Worm (Caenorhabditis elegans): ENCODE results near the gene memi-2.

memi-2 gene

DNA sequence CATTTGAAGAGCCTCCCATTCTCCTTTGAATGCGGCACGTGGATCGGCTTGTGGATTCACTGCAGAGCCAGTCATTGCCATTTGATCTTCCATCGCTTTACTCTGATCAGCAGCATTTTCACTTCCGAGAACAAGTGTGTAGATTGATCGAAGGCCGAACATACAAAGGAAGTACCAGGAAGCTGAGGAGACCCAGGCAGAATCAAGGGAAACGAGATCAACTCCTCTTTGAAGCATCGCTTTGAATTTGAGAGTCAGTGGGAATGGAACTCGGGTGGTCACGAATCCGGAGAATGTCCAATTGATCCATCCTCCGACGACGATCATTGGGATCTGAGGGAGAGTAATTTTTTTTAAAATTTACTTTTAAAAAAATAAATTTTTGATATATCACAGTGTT lies 19.8 kb downstream of the memi-2 start:
- TF ChIP-seq ets-7 (tag; optimal IDR thresholded peaks at IDR 0.05) (no peak), ama-1 (optimal IDR thresholded peaks at IDR 0.05) (peak; percentile 28)

DNA sequence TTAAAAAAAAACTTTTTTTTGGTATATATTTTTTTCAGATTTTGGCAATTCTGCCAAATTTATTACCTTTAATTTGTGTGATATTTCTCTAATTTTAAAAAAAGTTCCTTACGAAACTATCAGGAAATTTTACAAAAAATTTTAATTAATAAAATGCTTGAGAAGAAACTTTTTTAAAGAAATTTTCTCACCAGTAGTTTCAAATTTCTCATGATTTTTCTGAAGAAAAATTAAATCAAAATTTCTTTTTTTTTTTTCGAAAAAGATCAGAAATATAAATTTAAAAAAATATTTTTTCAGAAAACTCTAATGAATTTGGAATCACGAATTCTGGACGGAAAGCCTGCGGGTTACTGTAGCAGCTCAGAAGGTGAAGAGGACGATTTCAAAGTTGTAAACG lies 22.6 kb downstream of the memi-2 start, which contains the start of gene mau-8:
Gene mau-8 (plus strand): TSS at position 301 of the 400 bp plus-strand sequence.
- TF ChIP-seq ceh-36 (tag; optimal IDR thresholded peaks at IDR 0.05) (no peak), hmg-4 (GFP tag; optimal IDR thresholded peaks at IDR 0.05) (no peak), tbx-37 (GFP tag; conservative IDR thresholded peaks at IDR 0.05) (no peak), sea-1 (GFP tag; conservative IDR thresholded peaks at IDR 0.05) (no peak), ets-7 (tag; optimal IDR thresholded peaks at IDR 0.05) (no peak), tbx-11 (GFP tag; IDR thresholded peaks at IDR 0.05) (no peak), flt-1 (GFP tag; IDR thresholded peaks at IDR 0.05) (no peak), ama-1 (optimal IDR thresholded peaks at IDR 0.05) (no peak), ceh-13 (GFP tag; optimal IDR thresholded peaks at IDR 0.05) (no peak), pes-1 (GFP tag; IDR thresholded peaks at IDR 0.05) (no peak), hmbx-1 (tag; optimal IDR thresholded peaks at IDR 0.05) (no peak), F13C5.2 (tag; optimal IDR thresholded peaks at IDR 0.05) (no peak), tra-4 (tag; optimal IDR thresholded peaks at IDR 0.05) (no peak), B0310.2 (tag; optimal IDR thresholded peaks at IDR 0.05) (no peak), aly-1 (tag; optimal IDR thresholded peaks at IDR 0.05) (no peak), hnd-1 (tag; optimal IDR thresholded peaks at IDR 0.05) (no peak), scrt-1 (GFP tag; IDR thresholded peaks at IDR 0.05) (no peak)

DNA sequence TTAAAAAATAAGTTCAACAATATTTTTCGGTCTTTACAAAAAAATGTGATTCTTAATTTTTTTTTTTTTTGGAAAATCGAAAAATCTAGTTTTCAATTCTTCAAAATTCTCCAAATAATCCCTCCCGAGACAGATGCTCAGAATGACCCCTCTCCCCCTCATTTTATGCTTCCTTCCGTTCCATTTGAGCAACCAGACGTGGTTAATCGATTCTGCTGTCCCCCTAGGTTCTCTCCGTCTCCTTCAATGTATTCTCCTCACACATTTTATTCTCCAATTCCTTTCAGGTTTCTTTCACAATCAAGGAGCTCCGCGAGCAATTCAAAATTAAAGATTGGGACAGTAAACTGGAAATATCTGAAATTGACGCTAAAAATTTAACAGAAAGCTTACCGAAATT lies 25.4 kb downstream of the memi-2 start:
- TF ChIP-seq ets-7 (tag; optimal IDR thresholded peaks at IDR 0.05): no peak
- TF ChIP-seq pes-1 (GFP tag; IDR thresholded peaks at IDR 0.05): no peak

DNA sequence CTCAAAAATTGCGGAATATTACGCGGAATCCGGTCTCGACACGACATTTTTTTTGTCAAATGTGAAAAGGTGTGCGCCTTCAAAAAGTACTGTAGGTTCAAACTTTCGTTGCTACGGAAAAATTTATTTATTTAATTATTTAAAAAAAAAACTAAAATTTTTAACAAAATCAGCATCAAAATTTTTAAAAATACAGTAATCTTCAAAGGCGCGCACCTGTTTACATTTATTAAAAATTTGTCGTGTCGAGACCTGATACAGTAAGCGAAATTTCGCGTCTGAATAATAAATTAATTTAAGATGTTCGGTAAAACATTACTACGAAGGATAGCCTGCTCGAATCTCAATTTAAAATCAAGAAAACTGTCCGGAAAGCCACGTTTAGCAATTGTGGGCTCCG lies 28.6 kb downstream of the memi-2 start, which contains the start of gene Y62E10A.6:
Gene Y62E10A.6 (plus strand): TSS at position 301 of the 400 bp plus-strand sequence.
- TF ChIP-seq tbx-37 (GFP tag; conservative IDR thresholded peaks at IDR 0.05) (no peak), pes-1 (GFP tag; IDR thresholded peaks at IDR 0.05) (no peak), aly-1 (tag; optimal IDR thresholded peaks at IDR 0.05) (no peak), ets-7 (tag; optimal IDR thresholded peaks at IDR 0.05) (no peak), hmg-4 (GFP tag; optimal IDR thresholded peaks at IDR 0.05) (no peak), ceh-36 (tag; optimal IDR thresholded peaks at IDR 0.05) (no peak), hnd-1 (tag; optimal IDR thresholded peaks at IDR 0.05) (no peak), tbx-11 (GFP tag; IDR thresholded peaks at IDR 0.05) (no peak), B0310.2 (tag; optimal IDR thresholded peaks at IDR 0.05) (no peak), flt-1 (GFP tag; IDR thresholded peaks at IDR 0.05) (no peak), sea-1 (GFP tag; conservative IDR thresholded peaks at IDR 0.05) (no peak), ceh-13 (GFP tag; optimal IDR thresholded peaks at IDR 0.05) (no peak), F13C5.2 (tag; optimal IDR thresholded peaks at IDR 0.05) (no peak), scrt-1 (GFP tag; IDR thresholded peaks at IDR 0.05) (no peak)

DNA sequence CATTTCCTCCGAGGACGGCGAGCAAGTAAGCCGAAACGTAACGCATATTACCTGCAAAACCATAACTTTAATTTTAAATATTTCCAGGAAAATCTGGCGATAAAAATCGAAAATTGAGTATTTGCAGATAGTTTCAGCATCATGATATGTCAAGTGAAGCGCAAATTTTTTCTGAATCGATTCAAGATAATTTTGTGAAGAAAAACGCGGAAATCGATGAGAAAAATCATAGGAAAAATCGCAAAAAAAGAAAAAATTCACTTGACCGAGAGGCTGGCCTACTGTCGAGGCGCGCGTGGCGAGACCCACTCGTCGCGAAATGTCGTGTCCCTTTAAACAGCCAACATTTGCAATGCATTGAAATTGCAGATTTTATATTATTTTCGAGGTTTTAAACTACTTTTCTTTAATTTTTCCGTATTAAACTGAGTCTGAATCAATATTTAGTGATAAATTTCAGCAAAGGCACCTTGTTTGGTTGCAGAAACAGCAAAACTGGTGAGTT lies 30.0 kb downstream of the memi-2 start, which contains the start of the genes rla-2, popl-7 and Y62E10A.24:
Gene rla-2 (minus strand): TSS at position 51 of the 505 bp plus-strand sequence.
Gene popl-7 (plus strand): TSS at position 455 of the 505 bp plus-strand sequence.
Gene Y62E10A.24 (plus strand): TSS at position 476 of the 505 bp plus-strand sequence.
- TF ChIP-seq hnd-1 (tag; optimal IDR thresholded peaks at IDR 0.05) (no peak), F13C5.2 (tag; optimal IDR thresholded peaks at IDR 0.05) (no peak), ets-7 (tag; optimal IDR thresholded peaks at IDR 0.05) (no peak), hmg-4 (GFP tag; optimal IDR thresholded peaks at IDR 0.05) (no peak), ama-1 (optimal IDR thresholded peaks at IDR 0.05) (no peak), tra-4 (tag; optimal IDR thresholded peaks at IDR 0.05) (no peak), hmbx-1 (tag; optimal IDR thresholded peaks at IDR 0.05) (no peak), sea-1 (GFP tag; conservative IDR thresholded peaks at IDR 0.05) (no peak), ceh-36 (tag; optimal IDR thresholded peaks at IDR 0.05) (no peak), scrt-1 (GFP tag; IDR thresholded peaks at IDR 0.05) (no peak)

DNA sequence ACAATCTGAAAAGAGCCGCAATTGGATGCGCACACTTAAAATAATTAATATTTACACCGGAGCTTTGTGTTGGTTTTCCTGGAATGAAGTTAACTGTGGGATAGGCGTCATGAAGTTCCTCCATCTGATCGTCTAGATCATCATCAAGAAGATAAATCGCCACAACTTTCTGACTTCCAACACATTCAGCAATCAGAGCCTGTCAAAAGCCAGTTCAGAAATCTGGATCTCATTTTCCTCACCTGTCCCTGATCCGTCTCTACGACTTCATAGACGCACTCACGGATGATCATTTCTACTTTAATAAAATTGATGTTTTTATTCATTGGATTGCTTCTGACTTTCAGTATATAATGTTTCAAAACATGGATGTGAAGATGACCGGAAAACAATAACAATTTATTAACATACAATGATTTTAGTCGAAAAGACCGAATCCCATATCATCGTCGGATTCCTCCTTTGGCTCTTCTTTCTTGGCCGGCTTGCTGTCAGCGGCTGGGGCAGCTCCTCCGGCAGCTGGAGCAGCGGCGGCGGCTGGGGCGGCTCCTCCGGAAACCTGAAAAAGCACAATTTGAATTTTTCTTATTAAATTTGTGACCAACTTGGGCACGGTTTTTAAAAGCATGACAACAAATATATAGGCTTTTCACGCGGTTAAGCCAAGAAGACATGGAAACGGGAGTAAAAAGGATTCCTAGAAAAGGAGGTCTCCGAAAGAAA lies 31.0 kb downstream of the memi-2 start, which contains the start of gene agt-1:
Gene agt-1 (minus strand): TSS at position 293 of the 723 bp plus-strand sequence.
- no peak for TF ChIP-seq tra-4 (tag; optimal IDR thresholded peaks at IDR 0.05)
- no peak for TF ChIP-seq ets-7 (tag; optimal IDR thresholded peaks at IDR 0.05)
- TF ChIP-seq B0310.2 (tag; optimal IDR thresholded peaks at IDR 0.05): no peak

DNA sequence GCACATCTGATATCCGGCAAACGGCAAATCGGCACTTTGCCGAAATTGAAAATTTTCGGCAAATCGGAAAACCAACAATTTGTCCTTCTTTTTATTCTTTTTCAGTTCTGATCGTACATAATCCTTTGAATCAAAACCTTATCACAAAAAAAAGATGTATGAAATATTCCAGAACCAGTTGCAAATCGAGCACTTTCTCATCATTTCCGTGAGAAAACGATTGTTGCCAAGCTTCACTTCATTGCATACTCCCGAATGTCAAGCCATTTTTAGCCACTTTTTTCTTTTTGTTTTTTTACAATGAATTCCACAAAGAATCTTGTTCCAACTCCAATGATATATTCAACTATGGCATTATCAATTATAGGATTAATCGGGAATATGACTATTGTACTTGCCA lies 35.4 kb downstream of the memi-2 start, which contains the start of gene srsx-25:
Gene srsx-25 (plus strand): TSS at position 301 of the 400 bp plus-strand sequence.
- no peak for TF ChIP-seq ama-1 (optimal IDR thresholded peaks at IDR 0.05)
- no peak for TF ChIP-seq hmbx-1 (tag; optimal IDR thresholded peaks at IDR 0.05)
- no peak for TF ChIP-seq pes-1 (GFP tag; IDR thresholded peaks at IDR 0.05)
- TF ChIP-seq tbx-37 (GFP tag; conservative IDR thresholded peaks at IDR 0.05): no peak
- TF ChIP-seq tbx-11 (GFP tag; IDR thresholded peaks at IDR 0.05): no peak
- no peak for TF ChIP-seq sea-1 (GFP tag; conservative IDR thresholded peaks at IDR 0.05)
- TF ChIP-seq F13C5.2 (tag; optimal IDR thresholded peaks at IDR 0.05): no peak
- TF ChIP-seq hmg-4 (GFP tag; optimal IDR thresholded peaks at IDR 0.05): no peak
- TF ChIP-seq B0310.2 (tag; optimal IDR thresholded peaks at IDR 0.05): no peak
- no peak for TF ChIP-seq ceh-36 (tag; optimal IDR thresholded peaks at IDR 0.05)
- no peak for TF ChIP-seq ets-7 (tag; optimal IDR thresholded peaks at IDR 0.05)
- TF ChIP-seq flt-1 (GFP tag; IDR thresholded peaks at IDR 0.05): no peak
- no peak for TF ChIP-seq tra-4 (tag; optimal IDR thresholded peaks at IDR 0.05)
- no peak for TF ChIP-seq hnd-1 (tag; optimal IDR thresholded peaks at IDR 0.05)
- no peak for TF ChIP-seq ceh-13 (GFP tag; optimal IDR thresholded peaks at IDR 0.05)
- TF ChIP-seq aly-1 (tag; optimal IDR thresholded peaks at IDR 0.05): no peak

DNA sequence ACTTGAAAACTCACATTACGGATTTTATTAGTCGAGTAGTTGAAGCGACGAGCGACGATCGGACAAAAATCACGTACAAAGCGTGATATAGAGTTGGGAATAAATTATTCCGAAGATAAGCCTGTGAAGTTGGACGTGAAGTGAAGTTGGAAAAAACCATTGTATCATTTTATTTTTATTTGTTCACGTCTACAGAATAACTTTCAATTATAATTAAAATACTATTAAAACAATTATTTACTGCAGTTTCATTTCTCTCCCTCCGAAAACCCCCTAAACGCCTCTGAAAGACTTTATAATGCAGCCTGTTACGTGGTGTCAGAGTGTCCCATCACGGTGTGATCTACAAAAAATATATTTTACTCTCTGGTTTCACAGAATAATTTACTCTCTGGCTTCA lies 40.2 kb downstream of the memi-2 start, which contains the start of gene Y62E10A.3:
Gene Y62E10A.3 (minus strand): TSS at position 101 of the 400 bp plus-strand sequence.
- TF ChIP-seq ama-1 (optimal IDR thresholded peaks at IDR 0.05) (no peak), scrt-1 (GFP tag; IDR thresholded peaks at IDR 0.05) (no peak), hnd-1 (tag; optimal IDR thresholded peaks at IDR 0.05) (no peak), F13C5.2 (tag; optimal IDR thresholded peaks at IDR 0.05) (no peak), flt-1 (GFP tag; IDR thresholded peaks at IDR 0.05) (no peak), pes-1 (GFP tag; IDR thresholded peaks at IDR 0.05) (no peak), aly-1 (tag; optimal IDR thresholded peaks at IDR 0.05) (no peak), tra-4 (tag; optimal IDR thresholded peaks at IDR 0.05) (no peak), hmg-4 (GFP tag; optimal IDR thresholded peaks at IDR 0.05) (no peak), tbx-37 (GFP tag; conservative IDR thresholded peaks at IDR 0.05) (no peak)
